Worm (Caenorhabditis elegans) whole organism, young adult: ENCODE results near the gene C37H5.5.
A peak's percentile ranks its signal among the peaks of the same experiment; 100 is the strongest.

Experiments used
- B0261.1 ChIP-seq: sonication (generic microtip); optimal IDR thresholded peaks from 2 replicates; lab custom pipeline; 2016; ENCODE audit warnings: mild to moderate bottlenecking, missing genetic modification characterization, moderate library complexity, missing compliant biosample characterization
- B0336.3 ChIP-seq: fragments of 200-800 bp; sonication (Bioruptor generic); IDR thresholded peaks from 2 replicates; pipeline ENCODE4 v1.3.6; 2022; ENCODE audit warnings: missing genetic modification characterization, missing compliant biosample characterization
- C06A6.2 ChIP-seq: fragments of 200-800 bp; sonication (Bioruptor generic); conservative IDR thresholded peaks from 2 replicates; pipeline ENCODE4 v1.3.6; 2022; ENCODE audit warnings: missing genetic modification characterization, missing compliant biosample characterization
- C17E4.6 ChIP-seq: fragments of 200-800 bp; sonication (Bioruptor generic); IDR thresholded peaks from 2 replicates; pipeline ENCODE4 v1.3.6; 2022; ENCODE audit warnings: missing genetic modification reagents, missing genetic modification characterization, missing compliant biosample characterization
- F39B2.1 ChIP-seq: fragments of 200-800 bp; sonication (Bioruptor generic); IDR thresholded peaks from 2 replicates; pipeline ENCODE4 v1.3.6; 2022; ENCODE audit warnings: missing genetic modification reagents, missing genetic modification characterization, missing compliant biosample characterization
- F57A8.1 ChIP-seq: fragments of 200-800 bp; sonication (Bioruptor generic); optimal IDR thresholded peaks from 2 replicates; lab custom pipeline; 2018; ENCODE audit warnings: mild to moderate bottlenecking, missing genetic modification characterization, moderate library complexity, missing compliant biosample characterization
- F57C9.4 ChIP-seq: sonication (generic microtip); optimal IDR thresholded peaks from 2 replicates; lab custom pipeline; 2017; ENCODE audit warnings: mild to moderate bottlenecking, missing genetic modification characterization, missing compliant biosample characterization
- K11D2.4 ChIP-seq: fragments of 200-800 bp; sonication (Bioruptor generic); IDR thresholded peaks from 2 replicates; pipeline ENCODE4 v1.3.6; 2022; ENCODE audit warnings: missing genetic modification reagents, missing genetic modification characterization, missing compliant biosample characterization
- T26A5.8 ChIP-seq: sonication (generic microtip); optimal IDR thresholded peaks from 2 replicates; lab custom pipeline; 2016; ENCODE audit warnings: missing genetic modification characterization, missing compliant biosample characterization
- Y67H2A.10 ChIP-seq: fragments of 200-800 bp; sonication (Bioruptor generic); conservative IDR thresholded peaks from 2 replicates; pipeline ENCODE4 v1.3.6; 2022; ENCODE audit warnings: missing genetic modification reagents, missing genetic modification characterization, missing compliant biosample characterization
- Y95B8A.8 ChIP-seq: fragments of 200-800 bp; sonication (Bioruptor generic); IDR thresholded peaks from 2 replicates; pipeline ENCODE4 v1.3.6; 2022; ENCODE audit warnings: missing genetic modification reagents, missing genetic modification characterization, missing compliant biosample characterization
- ZK185.1 ChIP-seq: sonication (generic microtip); optimal IDR thresholded peaks from 2 replicates; lab custom pipeline; 2016; ENCODE audit warnings: mild to moderate bottlenecking, missing genetic modification characterization, missing compliant biosample characterization; ENCODE audit not compliant: poor library complexity, severe bottlenecking
- ama-1 ChIP-seq, 3 experiments: fragments of 150-350 bp in 1 of 3; sonication (generic microtip) in 2 of 3; optimal IDR thresholded peaks; 2 replicates each; lab custom pipeline; 2014 to 2018; ENCODE audit warnings: missing biosample characterization in 2 of 3, missing genetic modification characterization in 2 of 3, missing genetic modification reagents in 2 of 3
- aptf-3 ChIP-seq: fragments of 200-800 bp; sonication (Bioruptor generic); IDR thresholded peaks from 2 replicates; pipeline ENCODE4 v1.3.6; 2022; ENCODE audit warnings: missing genetic modification characterization, missing compliant biosample characterization
- atf-7 ChIP-seq: sonication (generic microtip); optimal IDR thresholded peaks from 2 replicates; lab custom pipeline; 2017; ENCODE audit warnings: mild to moderate bottlenecking, missing genetic modification characterization, missing compliant biosample characterization
- athp-1 ChIP-seq: sonication (generic microtip); optimal IDR thresholded peaks from 2 replicates; lab custom pipeline; 2017; ENCODE audit warnings: mild to moderate bottlenecking, missing genetic modification characterization, missing compliant biosample characterization
- attf-6 ChIP-seq: fragments of 200-800 bp; sonication (Bioruptor generic); IDR thresholded peaks from 2 replicates; pipeline ENCODE4 v1.3.6; 2022; ENCODE audit warnings: missing genetic modification reagents, missing genetic modification characterization, missing compliant biosample characterization
- bed-1 ChIP-seq: fragments of 200-800 bp; sonication (Bioruptor generic); IDR thresholded peaks from 2 replicates; pipeline ENCODE4 v1.3.6; 2022; ENCODE audit warnings: missing genetic modification reagents, missing genetic modification characterization, missing compliant biosample characterization
- ceh-40 ChIP-seq: fragments of 200-800 bp; sonication (Bioruptor generic); IDR thresholded peaks from 2 replicates; pipeline ENCODE4 v1.3.6; 2022; ENCODE audit warnings: missing genetic modification characterization, missing compliant biosample characterization
- ceh-58 ChIP-seq: fragments of 200-800 bp; sonication (Bioruptor generic); IDR thresholded peaks from 2 replicates; pipeline ENCODE4 v1.3.6; 2022; ENCODE audit warnings: missing genetic modification characterization, missing compliant biosample characterization
- ceh-79 ChIP-seq: sonication (generic microtip); optimal IDR thresholded peaks from 2 replicates; lab custom pipeline; 2017; ENCODE audit warnings: mild to moderate bottlenecking, missing genetic modification characterization, missing compliant biosample characterization
- efl-1 ChIP-seq: fragments of 150-350 bp; optimal IDR thresholded peaks from 2 replicates; lab custom pipeline; 2014; ENCODE audit warnings: missing biosample characterization, missing genetic modification reagents, missing genetic modification characterization
- egrh-3 ChIP-seq: fragments of 200-800 bp; sonication (Bioruptor generic); IDR thresholded peaks from 2 replicates; pipeline ENCODE4 v1.3.6; 2022; ENCODE audit warnings: missing genetic modification reagents, missing genetic modification characterization, missing compliant biosample characterization
- ekl-4 ChIP-seq: fragments of 200-800 bp; sonication (Bioruptor generic); IDR thresholded peaks from 2 replicates; pipeline ENCODE4 v1.3.6; 2022; ENCODE audit warnings: missing genetic modification reagents, missing genetic modification characterization, missing compliant biosample characterization
- fkh-3 ChIP-seq: sonication (generic microtip); optimal IDR thresholded peaks from 2 replicates; lab custom pipeline; 2016; ENCODE audit warnings: mild to moderate bottlenecking, missing genetic modification characterization, missing compliant biosample characterization
- hmg-1.2 ChIP-seq: fragments of 200-800 bp; sonication (Bioruptor generic); IDR thresholded peaks from 2 replicates; pipeline ENCODE4 v1.3.6; 2022; ENCODE audit warnings: missing genetic modification reagents, missing genetic modification characterization, missing compliant biosample characterization
- hmg-20 ChIP-seq: fragments of 200-800 bp; sonication (Bioruptor generic); IDR thresholded peaks from 2 replicates; pipeline ENCODE4 v1.3.6; 2022; ENCODE audit warnings: missing genetic modification reagents, missing genetic modification characterization, missing compliant biosample characterization
- hsf-1 ChIP-seq: fragments of 200-800 bp; sonication (Bioruptor generic); IDR thresholded peaks from 2 replicates; pipeline ENCODE4 v1.3.6; 2022; ENCODE audit warnings: missing genetic modification reagents, missing genetic modification characterization, missing compliant biosample characterization
- lin-35 ChIP-seq, 3 experiments: fragments of 150-350 bp in 2 of 3; sonication (generic microtip) in 1 of 3; optimal IDR thresholded peaks; 2 replicates each; lab custom pipeline; 2014 to 2018; ENCODE audit warnings: missing biosample characterization in 3 of 3, missing genetic modification characterization in 3 of 3, missing genetic modification reagents in 3 of 3
- lin-54 ChIP-seq: fragments of 200-800 bp; sonication (Bioruptor generic); optimal IDR thresholded peaks from 2 replicates; lab custom pipeline; 2018; ENCODE audit warnings: mild to moderate bottlenecking, missing genetic modification characterization, missing compliant biosample characterization
- lsy-27 ChIP-seq: sonication (generic microtip); optimal IDR thresholded peaks from 2 replicates; lab custom pipeline; 2017; ENCODE audit warnings: missing genetic modification characterization, mild to moderate bottlenecking, missing compliant biosample characterization, antibody characterized with exemption, missing genotype, borderline replicate concordance; ENCODE audit not compliant: insufficient read depth
- madf-6 ChIP-seq: fragments of 200-800 bp; sonication (Bioruptor generic); IDR thresholded peaks from 2 replicates; pipeline ENCODE4 v1.3.6; 2022; ENCODE audit warnings: missing genetic modification reagents, missing genetic modification characterization, missing compliant biosample characterization
- nfyb-1 ChIP-seq: fragments of 200-800 bp; sonication (Bioruptor generic); IDR thresholded peaks from 2 replicates; pipeline ENCODE4 v1.3.6; 2022; ENCODE audit warnings: missing genetic modification reagents, missing genetic modification characterization, missing compliant biosample characterization
- nhr-179 ChIP-seq: sonication (generic microtip); optimal IDR thresholded peaks from 2 replicates; lab custom pipeline; 2016; ENCODE audit warnings: mild to moderate bottlenecking, missing genetic modification characterization, missing compliant biosample characterization
- nhr-27 ChIP-seq: fragments of 200-800 bp; sonication (Bioruptor generic); optimal IDR thresholded peaks from 2 replicates; lab custom pipeline; 2018; ENCODE audit warnings: mild to moderate bottlenecking, missing genetic modification characterization, moderate library complexity, missing compliant biosample characterization
- nhr-90 ChIP-seq: sonication (generic microtip); optimal IDR thresholded peaks from 2 replicates; lab custom pipeline; 2016; ENCODE audit warnings: missing genotype, mild to moderate bottlenecking, missing genetic modification characterization, missing compliant biosample characterization
- rec-8 ChIP-seq, 2 experiments: sonication (generic microtip); optimal IDR thresholded peaks; 2 replicates each; lab custom pipeline; 2016; ENCODE audit warnings: mild to moderate bottlenecking in 2 of 2, missing genetic modification characterization in 2 of 2, missing genetic modification reagents in 2 of 2, missing genotype in 2 of 2, missing biosample characterization in 1 of 2, missing compliant biosample characterization in 1 of 2, moderate library complexity in 1 of 2
- rpc-1 ChIP-seq, 2 experiments: fragments of 150-350 bp in 1 of 2; sonication (generic microtip) in 1 of 2; optimal IDR thresholded peaks; 2 replicates each; lab custom pipeline; 2014 to 2018; ENCODE audit warnings: missing biosample characterization in 1 of 2, missing genetic modification characterization in 1 of 2, missing genetic modification reagents in 1 of 2, missing genotype in 1 of 2
- sea-2 ChIP-seq: fragments of 200-800 bp; sonication (Bioruptor generic); IDR thresholded peaks from 2 replicates; pipeline ENCODE4 v1.3.6; 2022; ENCODE audit warnings: missing genetic modification characterization, missing compliant biosample characterization
- unc-130 ChIP-seq: sonication (generic microtip); optimal IDR thresholded peaks from 2 replicates; lab custom pipeline; 2016; ENCODE audit warnings: missing genetic modification reagents, missing genetic modification characterization, missing compliant biosample characterization
- unc-62 ChIP-seq: fragments of 150-350 bp; optimal IDR thresholded peaks from 2 replicates; lab custom pipeline; 2014; ENCODE audit warnings: missing biosample characterization, missing genetic modification reagents, missing genetic modification characterization
- xnd-1 ChIP-seq: sonication (generic microtip); optimal IDR thresholded peaks from 2 replicates; lab custom pipeline; 2016; ENCODE audit warnings: missing genotype, missing genetic modification reagents, missing genetic modification characterization, missing compliant biosample characterization
- zfh-2 ChIP-seq: fragments of 200-800 bp; sonication (Bioruptor generic); conservative IDR thresholded peaks from 2 replicates; pipeline ENCODE4 v1.3.6; 2022; ENCODE audit warnings: missing genetic modification reagents, missing genetic modification characterization, missing compliant biosample characterization
- ztf-18 ChIP-seq: sonication (generic microtip); optimal IDR thresholded peaks from 2 replicates; lab custom pipeline; 2016; ENCODE audit warnings: missing genotype, mild to moderate bottlenecking, missing genetic modification characterization, missing compliant biosample characterization
- ztf-22 ChIP-seq: fragments of 200-800 bp; sonication (Bioruptor generic); optimal IDR thresholded peaks from 2 replicates; lab custom pipeline; 2018; ENCODE audit warnings: mild to moderate bottlenecking, missing genetic modification characterization, moderate library complexity, missing compliant biosample characterization
- ztf-28 ChIP-seq: fragments of 200-800 bp; sonication (Bioruptor generic); IDR thresholded peaks from 2 replicates; pipeline ENCODE4 v1.3.6; 2022; ENCODE audit warnings: missing genetic modification reagents, missing genetic modification characterization, missing compliant biosample characterization
- ztf-3 ChIP-seq: fragments of 200-800 bp; sonication (Bioruptor generic); optimal IDR thresholded peaks from 2 replicates; lab custom pipeline; 2018; ENCODE audit warnings: mild to moderate bottlenecking, missing genetic modification characterization, missing compliant biosample characterization

C37H5.5 gene

ce11 chrV:4826710-4827380, at the start of gene C37H5.5, which contains the start of gene hsp-6 (continued):
- no peak for TF ChIP-seq F57A8.1 (GFP tag; lab: Kevin White, UChicago)
- TF ChIP-seq rec-8 (tag; optimal IDR thresholded peaks at IDR 0.05; lab: Kevin White, UChicago): no peak
- peak; percentile 73 for TF ChIP-seq athp-1 (tag; lab: Kevin White, UChicago)
- TF ChIP-seq nhr-179 (tag; lab: Kevin White, UChicago): no peak
- no peak for TF ChIP-seq nhr-90 (tag; lab: Kevin White, UChicago)
- peak in 1 of 3 experiments; percentile 42 for TF ChIP-seq lin-35 (GFP tag; optimal IDR thresholded peaks at IDR 0.05; lab: Kevin White, UChicago)
- TF ChIP-seq unc-130 (GFP tag; lab: Kevin White, UChicago): no peak
- TF ChIP-seq attf-6 (GFP tag; lab: Robert Waterston, UW): no peak
- no peak for TF ChIP-seq unc-62 (GFP tag; lab: Kevin White, UChicago)
- TF ChIP-seq nfyb-1 (GFP tag; lab: Robert Waterston, UW): peak; percentile 81
- no peak for TF ChIP-seq atf-7
- no peak for TF ChIP-seq sea-2 (GFP tag; lab: Robert Waterston, UW)
- no peak for TF ChIP-seq ama-1 (optimal IDR thresholded peaks at IDR 0.05; lab: Kevin White, UChicago)
- TF ChIP-seq ama-1 (GFP tag; optimal IDR thresholded peaks at IDR 0.05; lab: Kevin White, UChicago): no peak
- TF ChIP-seq madf-6 (GFP tag; lab: Robert Waterston, UW): peak; percentile 91
- peak; percentile 68; the same call in 1 of the 2 replicates for TF ChIP-seq C06A6.2 (GFP tag; lab: Robert Waterston, UW)
- peak; percentile 91 for TF ChIP-seq hsf-1 (GFP tag; lab: Robert Waterston, UW)
- TF ChIP-seq xnd-1: peak; percentile 52
- TF ChIP-seq ztf-18 (tag; lab: Kevin White, UChicago): peak; percentile 47
- no peak for TF ChIP-seq ztf-3
- peak; percentile 45 for TF ChIP-seq efl-1 (GFP tag; lab: Kevin White, UChicago)
- no peak for TF ChIP-seq zfh-2
- TF ChIP-seq B0261.1 (tag; lab: Kevin White, UChicago): no peak
- TF ChIP-seq B0336.3: peak; percentile 79
- no peak for TF ChIP-seq bed-1 (GFP tag; lab: Robert Waterston, UW)
- no peak for TF ChIP-seq T26A5.8 (tag; lab: Kevin White, UChicago)
- peak; percentile 26; the same call in 1 of the 2 replicates for TF ChIP-seq egrh-3 (GFP tag; lab: Robert Waterston, UW)
- peak; percentile 70 for TF ChIP-seq K11D2.4
- TF ChIP-seq ceh-40: no peak
- TF ChIP-seq ekl-4 (GFP tag; lab: Robert Waterston, UW): 0 out of 2 replicates have a peak, but pooled peaks have one; percentile 42
- no peak for TF ChIP-seq ztf-28
- 0 out of 2 replicates have a peak, but pooled peaks have one; percentile 63 for TF ChIP-seq C17E4.6 (GFP tag; lab: Robert Waterston, UW)
- TF ChIP-seq F57C9.4: no peak

- TF ChIP-seq hmg-1.2 (no peak), nhr-27 (no peak), lin-54 (GFP tag; lab: Kevin White, UChicago) (no peak), rpc-1 (optimal IDR thresholded peaks at IDR 0.05; lab: Kevin White, UChicago) (no peak), rpc-1 (tag; optimal IDR thresholded peaks at IDR 0.05; lab: Kevin White, UChicago) (no peak), B0261.1 (tag; lab: Kevin White, UChicago) (no peak), Y67H2A.10 (GFP tag; lab: Robert Waterston, UW) (no peak), lsy-27 (no peak), fkh-3 (no peak), hmg-20 (GFP tag; lab: Robert Waterston, UW) (no peak), ZK185.1 (tag; lab: Kevin White, UChicago) (no peak), Y95B8A.8 (GFP tag; lab: Robert Waterston, UW) (no peak), atf-7 (no peak), ceh-58 (GFP tag; lab: Robert Waterston, UW) (no peak), ceh-79 (no peak), F39B2.1 (no peak), aptf-3 (GFP tag; lab: Robert Waterston, UW) (no peak), ztf-22 (GFP tag; lab: Kevin White, UChicago) (no peak)
Measured at ce11 chrV:4777388-4777986, 49.7 kb upstream of the C37H5.5 start, which contains the start of gene C18G1.1. Gene C18G1.1, plus strand, starts transcription at chrV:4777960.
